Fruit fly (Drosophila melanogaster): Measurements from ENCODE around the gene CG33500.

CG33500 gene

dm6 chr3L:11555662-11556460 is 47.4 kb downstream of the CG33500 start (continued):
- TF ChIP-seq gro (GFP tag; optimal IDR thresholded peaks at IDR 0.05) (peak; percentile 46), cwo (GFP tag; optimal IDR thresholded peaks at IDR 0.05) (peak; percentile 49), pfk (GFP tag; optimal IDR thresholded peaks at IDR 0.05) (no peak), CG5180 (GFP tag; optimal IDR thresholded peaks at IDR 0.05) (peak; percentile 48), kah (GFP tag; optimal IDR thresholded peaks at IDR 0.05) (no peak), knrl (GFP tag; IDR thresholded peaks at IDR 0.05; ENCODE audit: partially characterized antibody) (no peak), CG4328 (GFP tag; optimal IDR thresholded peaks at IDR 0.05) (peak; percentile 57), scrt (GFP tag; optimal IDR thresholded peaks at IDR 0.05) (peak; percentile 32), D (optimal IDR thresholded peaks at IDR 0.05) (no peak), D (GFP tag; optimal IDR thresholded peaks at IDR 0.05) (peak; percentile 71), CG17802 (tag; optimal IDR thresholded peaks at IDR 0.05) (no peak), CG12769 (tag; optimal IDR thresholded peaks at IDR 0.05) (peak; percentile 61), Dbx (GFP tag; IDR thresholded peaks at IDR 0.05) (peak; percentile 67), gfzf (GFP tag; optimal IDR thresholded peaks at IDR 0.05) (no peak), CG18599 (GFP tag; optimal IDR thresholded peaks at IDR 0.05) (peak; percentile 76), YL-1 (GFP tag; optimal IDR thresholded peaks at IDR 0.05) (no peak), ac (GFP tag; optimal IDR thresholded peaks at IDR 0.05) (no peak), CG9817 (tag; optimal IDR thresholded peaks at IDR 0.05) (peak; percentile 54), sqz (GFP tag; optimal IDR thresholded peaks at IDR 0.05) (peak; percentile 9), ftz-f1 (GFP tag; optimal IDR thresholded peaks at IDR 0.05) (no peak), gsb-n (tag; optimal IDR thresholded peaks at IDR 0.05) (peak; percentile 65), CG4282 (GFP tag; optimal IDR thresholded peaks at IDR 0.05) (no peak), Vsx1 (GFP tag; optimal IDR thresholded peaks at IDR 0.05) (peak; percentile 11), E2f2 (GFP tag; IDR thresholded peaks at IDR 0.05) (peak; percentile 36; the same call in 1 of the 2 replicates), CG9609 (GFP tag; optimal IDR thresholded peaks at IDR 0.05) (no peak), Optix (GFP tag; IDR thresholded peaks at IDR 0.05) (0 out of 3 replicates have a peak, but pooled peaks have one; percentile 40), lbe (GFP tag; optimal IDR thresholded peaks at IDR 0.05) (no peak), CG31441 (GFP tag; IDR thresholded peaks at IDR 0.05) (peak; percentile 90), CG31224 (GFP tag; IDR thresholded peaks at IDR 0.05) (0 out of 2 replicates have a peak, but pooled peaks have one; percentile 34), ssp (GFP tag; IDR thresholded peaks at IDR 0.05) (peak; percentile 53; the same call in 1 of the 2 replicates), CG4360 (GFP tag; IDR thresholded peaks at IDR 0.05) (peak; percentile 92), CG15479 (GFP tag; optimal IDR thresholded peaks at IDR 0.05) (no peak), CG33213 (GFP tag; optimal IDR thresholded peaks at IDR 0.05) (peak; percentile 41), gt (GFP tag; IDR thresholded peaks at IDR 0.05) (no peak), slou (GFP tag; optimal IDR thresholded peaks at IDR 0.05) (no peak), Pdp1 (GFP tag; optimal IDR thresholded peaks at IDR 0.05) (peak in 1 of 2 experiments; percentile 59), CG32767 (GFP tag; IDR thresholded peaks at IDR 0.05) (peak; percentile 25; the same call in 1 of the 2 replicates), CG1792 (GFP tag; optimal IDR thresholded peaks at IDR 0.05) (peak; percentile 35), CG10654 (GFP tag; optimal IDR thresholded peaks at IDR 0.05) (peak; percentile 46), schlank (tag; optimal IDR thresholded peaks at IDR 0.05) (no peak), zfh1 (GFP tag; IDR thresholded peaks at IDR 0.05) (peak; percentile 33; the same call in 1 of the 3 replicates), tin (GFP tag; optimal IDR thresholded peaks at IDR 0.05) (peak; percentile 41), CG9876 (GFP tag; optimal IDR thresholded peaks at IDR 0.05) (no peak), CG2678 (tag; optimal IDR thresholded peaks at IDR 0.05) (peak; percentile 91), CG12659 (GFP tag; optimal IDR thresholded peaks at IDR 0.05) (peak; percentile 71), Mrtf (GFP tag; IDR thresholded peaks at IDR 0.05) (no peak), CG7928 (GFP tag; optimal IDR thresholded peaks at IDR 0.05) (no peak), shn (GFP tag; optimal IDR thresholded peaks at IDR 0.05) (peak; percentile 10), ATbp (GFP tag; optimal IDR thresholded peaks at IDR 0.05) (peak; percentile 38)

Measured in whole organism, embryonic.